Fruit fly (Drosophila melanogaster): ENCODE results near the gene CG43184.

DNA sequence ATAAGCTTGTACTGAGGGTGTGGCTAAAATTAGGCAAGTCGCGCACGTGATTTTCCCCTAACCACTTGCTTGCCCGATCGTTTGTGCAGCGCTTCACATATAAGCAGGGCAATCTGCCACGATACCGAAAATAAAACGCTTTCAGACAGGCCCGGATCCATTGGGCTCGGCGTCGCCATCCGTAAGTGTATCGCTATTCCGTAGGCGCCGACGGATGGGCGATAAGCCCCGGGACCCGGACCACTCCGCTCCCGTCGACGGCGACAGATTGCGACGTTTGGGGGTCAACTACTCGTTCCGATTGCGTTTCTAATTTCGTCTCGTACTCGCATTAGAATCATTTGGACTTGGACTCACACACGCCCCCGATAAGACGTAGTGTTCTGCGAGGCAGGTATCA lies 24.8 kb downstream of the CG43184 start:
- TF ChIP-seq insv (optimal IDR thresholded peaks at IDR 0.05): no peak
- TF ChIP-seq h (optimal IDR thresholded peaks at IDR 0.05): no peak
- TF ChIP-seq psq (optimal IDR thresholded peaks at IDR 0.05): no peak
